Worm (Caenorhabditis elegans) whole organism, L3 larva: Measurements from ENCODE around the gene T04A11.1.

Source experiments
- ZK546.5 ChIP-seq: sonication (generic microtip); optimal IDR thresholded peaks from 2 replicates; lab custom pipeline; 2017; ENCODE audit warnings: missing biosample characterization, missing genetic modification characterization
- aly-2 ChIP-seq: fragments of 150-350 bp; optimal IDR thresholded peaks from 2 replicates; lab custom pipeline; 2014; ENCODE audit warnings: missing biosample characterization, missing genetic modification characterization
- ama-1 ChIP-seq: fragments of 150-350 bp; optimal IDR thresholded peaks from 2 replicates; lab custom pipeline; 2018
- ceh-16 ChIP-seq: sonication (generic microtip); optimal IDR thresholded peaks from 2 replicates; lab custom pipeline; 2017; ENCODE audit warnings: missing biosample characterization, missing genetic modification characterization
- elt-1 ChIP-seq: fragments of 150-350 bp; optimal IDR thresholded peaks from 2 replicates; lab custom pipeline; 2014; ENCODE audit warnings: missing biosample characterization, missing genetic modification characterization
- elt-2 ChIP-seq: sonication (generic microtip); optimal IDR thresholded peaks from 2 replicates; lab custom pipeline; 2016; ENCODE audit warnings: missing genetic modification reagents, mild to moderate bottlenecking, missing genetic modification characterization, missing compliant biosample characterization
- fkh-10 ChIP-seq: sonication (generic microtip); optimal IDR thresholded peaks from 2 replicates; lab custom pipeline; 2017; ENCODE audit warnings: missing biosample characterization, missing genetic modification reagents, missing genetic modification characterization
- nfya-1 ChIP-seq: sonication (generic microtip); optimal IDR thresholded peaks from 2 replicates; lab custom pipeline; 2017; ENCODE audit warnings: missing genetic modification characterization, mild to moderate bottlenecking, missing compliant biosample characterization, antibody characterized with exemption, moderate library complexity; ENCODE audit not compliant: insufficient read depth
- nhr-12 ChIP-seq: fragments of 150-350 bp; optimal IDR thresholded peaks from 2 replicates; lab custom pipeline; 2014; ENCODE audit warnings: missing biosample characterization, missing genetic modification characterization
- nhr-237 ChIP-seq: fragments of 150-350 bp; optimal IDR thresholded peaks from 2 replicates; lab custom pipeline; 2014; ENCODE audit warnings: missing biosample characterization, missing genetic modification characterization
- nhr-43 ChIP-seq: sonication (generic microtip); optimal IDR thresholded peaks from 2 replicates; lab custom pipeline; 2016; ENCODE audit warnings: mild to moderate bottlenecking, missing genetic modification characterization, missing compliant biosample characterization; ENCODE audit not compliant: poor library complexity, severe bottlenecking
- sea-2 ChIP-seq: fragments of 150-350 bp; sonication (generic microtip); optimal IDR thresholded peaks from 4 replicates; lab custom pipeline; 2014; ENCODE audit warnings: missing biosample characterization, missing genetic modification reagents, missing genetic modification characterization
- skn-1 ChIP-seq: fragments of 150-350 bp; optimal IDR thresholded peaks from 2 replicates; lab custom pipeline; 2014; ENCODE audit warnings: missing biosample characterization, missing genetic modification characterization
- zag-1 ChIP-seq: fragments of 150-350 bp; optimal IDR thresholded peaks from 2 replicates; lab custom pipeline; 2014; ENCODE audit warnings: missing biosample characterization, missing genetic modification characterization

- TF ChIP-seq ceh-16 (tag; lab: Kevin White, UChicago): no peak
- no peak for TF ChIP-seq elt-2
- TF ChIP-seq nhr-43 (tag; lab: Kevin White, UChicago): no peak
- no peak for TF ChIP-seq elt-1
- TF ChIP-seq skn-1 (tag; lab: Kevin White, UChicago): no peak
- TF ChIP-seq fkh-10: no peak
- no peak for TF ChIP-seq zag-1
- no peak for TF ChIP-seq sea-2 (GFP tag; lab: Kevin White, UChicago)
- no peak for TF ChIP-seq nhr-237 (tag; lab: Kevin White, UChicago)
- TF ChIP-seq aly-2 (tag; lab: Kevin White, UChicago): no peak
- no peak for TF ChIP-seq nhr-12 (tag; lab: Kevin White, UChicago)
- no peak for TF ChIP-seq ZK546.5 (tag; lab: Kevin White, UChicago)
- no peak for TF ChIP-seq nfya-1 (tag; lab: Kevin White, UChicago)
- TF ChIP-seq ama-1 (lab: Kevin White, UChicago): no peak
Measured at ce11 chrIV:12443936-12444335, 32.9 kb downstream of the T04A11.1 start, which contains the start of gene C25G4.2.
